Worm (Caenorhabditis elegans): ENCODE measurements around the gene lmbr-1.

The lmbr-1 gene

DNA sequence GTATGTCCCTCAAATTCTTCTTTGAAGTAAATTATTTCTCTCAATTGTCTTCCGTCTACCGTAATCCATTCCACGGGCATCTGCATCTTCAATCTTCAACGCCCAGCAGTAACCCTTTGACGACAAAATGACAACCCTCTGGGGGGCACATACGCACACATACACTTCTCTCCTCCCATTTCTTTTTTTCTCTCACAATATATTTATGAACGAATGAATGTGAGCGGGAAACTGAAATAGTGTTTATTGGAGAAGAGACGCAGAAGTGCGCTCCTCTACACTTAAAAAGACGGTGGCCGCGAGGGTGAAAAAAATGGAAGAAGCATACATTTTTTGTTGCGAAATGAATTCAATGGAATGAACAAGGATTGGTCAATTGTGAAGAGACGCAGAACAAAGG lies 39.9 kb downstream of the lmbr-1 start (continued):
- TF ChIP-seq unc-55 (GFP tag; optimal IDR thresholded peaks at IDR 0.05) (peak; percentile 91), nhr-129 (tag; optimal IDR thresholded peaks at IDR 0.05) (peak; percentile 88), mab-5 (tag; optimal IDR thresholded peaks at IDR 0.05) (peak; percentile 57), dmd-4 (tag; optimal IDR thresholded peaks at IDR 0.05) (no peak), sem-4 (tag; optimal IDR thresholded peaks at IDR 0.05) (peak; percentile 66), zag-1 (tag; optimal IDR thresholded peaks at IDR 0.05) (peak; percentile 84), ZK546.5 (tag; optimal IDR thresholded peaks at IDR 0.05) (no peak), nhr-6 (tag; optimal IDR thresholded peaks at IDR 0.05) (peak; percentile 49), snpc-4 (tag; optimal IDR thresholded peaks at IDR 0.05) (peak; percentile 33), mdl-1 (tag; optimal IDR thresholded peaks at IDR 0.05) (peak in 1 of 2 experiments; percentile 28), ceh-82 (tag; optimal IDR thresholded peaks at IDR 0.05) (no peak), lin-11 (tag; optimal IDR thresholded peaks at IDR 0.05) (peak; percentile 20)

DNA sequence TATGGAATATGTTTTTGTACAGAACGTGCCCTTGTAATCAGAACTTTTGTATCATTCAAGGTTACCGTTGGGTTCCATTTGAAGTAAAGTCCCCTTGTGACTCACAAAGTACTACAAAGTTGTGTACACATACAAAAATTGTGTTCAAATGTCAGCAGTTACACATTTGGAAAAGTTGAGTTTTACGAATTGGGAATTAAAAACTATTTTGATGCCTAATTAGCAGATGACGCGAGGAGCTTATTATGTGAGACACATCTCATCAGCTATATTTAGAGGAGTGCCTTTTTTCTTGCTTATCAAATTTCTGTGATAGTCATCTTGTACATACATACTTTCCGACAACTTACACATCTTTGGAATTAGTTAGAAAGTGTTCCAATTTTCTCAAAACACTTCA lies 41.4 kb downstream of the lmbr-1 start:
- TF ChIP-seq lin-13 (GFP tag; optimal IDR thresholded peaks at IDR 0.05) (no peak), elt-1 (tag; optimal IDR thresholded peaks at IDR 0.05) (no peak), ztf-4 (tag; optimal IDR thresholded peaks at IDR 0.05) (no peak), ama-1 (optimal IDR thresholded peaks at IDR 0.05) (no peak), gmeb-1 (tag; optimal IDR thresholded peaks at IDR 0.05) (no peak), mdl-1 (tag; optimal IDR thresholded peaks at IDR 0.05) (no peak), sma-3 (GFP tag; optimal IDR thresholded peaks at IDR 0.05) (no peak), ceh-82 (tag; optimal IDR thresholded peaks at IDR 0.05) (no peak), nhr-6 (tag; optimal IDR thresholded peaks at IDR 0.05) (no peak), nhr-237 (tag; optimal IDR thresholded peaks at IDR 0.05) (no peak), nhr-129 (tag; optimal IDR thresholded peaks at IDR 0.05) (no peak)

DNA sequence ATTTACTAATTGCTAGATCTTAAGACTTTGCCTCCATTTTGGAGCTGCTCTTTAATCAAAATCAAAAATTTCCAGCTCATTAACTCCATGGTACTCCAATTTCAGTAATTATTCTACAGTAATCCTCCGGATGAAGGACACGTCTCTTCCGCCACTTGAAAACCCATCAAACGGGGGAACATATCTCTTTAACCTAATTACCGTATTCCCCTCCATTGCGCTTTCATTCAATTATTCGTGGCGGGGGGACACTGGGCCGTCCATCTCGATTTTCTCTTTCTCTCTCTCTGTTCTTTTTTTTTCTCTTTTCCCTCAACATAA lies 44.8 kb downstream of the lmbr-1 start:
- TF ChIP-seq mdl-1 (tag; optimal IDR thresholded peaks at IDR 0.05): no peak

DNA sequence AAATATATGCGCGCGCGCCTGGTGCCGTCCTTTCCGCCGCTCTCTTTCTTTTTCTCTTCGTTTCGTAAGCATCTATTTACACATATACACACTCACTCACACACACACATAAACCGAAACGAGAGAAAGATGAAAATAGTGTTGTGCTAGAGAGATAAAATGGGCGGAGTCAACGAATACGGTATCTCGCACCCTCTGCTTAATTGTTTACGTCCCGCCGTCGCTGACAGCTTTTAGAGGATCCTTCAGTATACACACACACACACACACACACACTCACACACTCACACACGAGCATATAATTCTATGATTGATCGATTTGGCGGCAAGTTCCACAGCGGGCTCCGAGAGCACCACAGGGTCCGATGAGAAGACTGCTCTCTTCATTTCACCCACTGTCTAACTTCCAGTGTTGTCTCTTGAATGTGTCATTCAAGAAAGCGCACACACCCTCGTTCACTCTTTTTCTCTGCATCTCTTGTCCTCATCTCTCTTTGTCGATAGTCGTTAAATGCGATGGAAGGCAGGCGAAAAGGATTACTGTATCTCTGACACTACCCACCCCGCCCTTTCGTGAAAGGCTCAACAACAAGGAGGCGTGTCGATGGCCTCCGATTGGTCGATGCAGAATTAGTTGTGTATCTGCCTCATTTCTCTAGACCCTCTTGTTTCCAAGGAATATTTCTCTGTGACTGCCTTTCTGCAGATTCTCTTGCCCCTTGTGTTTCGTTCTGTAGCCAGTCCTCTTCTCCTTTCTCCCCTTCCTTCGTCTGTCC lies 45.3 kb downstream of the lmbr-1 start:
- peak; percentile 93 for TF ChIP-seq sem-4 (tag; optimal IDR thresholded peaks at IDR 0.05)
- no peak for TF ChIP-seq nhr-237 (tag; optimal IDR thresholded peaks at IDR 0.05)
- peak; percentile 98 for TF ChIP-seq F13H6.1 (tag; optimal IDR thresholded peaks at IDR 0.05)
- TF ChIP-seq R02D3.7 (tag; optimal IDR thresholded peaks at IDR 0.05): peak; percentile 59
- no peak for TF ChIP-seq ama-1 (optimal IDR thresholded peaks at IDR 0.05)
- TF ChIP-seq elt-1 (tag; optimal IDR thresholded peaks at IDR 0.05): no peak
- TF ChIP-seq unc-62 (GFP tag; optimal IDR thresholded peaks at IDR 0.05): peak; percentile 79
- TF ChIP-seq zag-1 (tag; optimal IDR thresholded peaks at IDR 0.05): peak; percentile 89
- TF ChIP-seq nhr-77 (tag; optimal IDR thresholded peaks at IDR 0.05): no peak
- TF ChIP-seq unc-39 (tag; optimal IDR thresholded peaks at IDR 0.05): no peak
- no peak for TF ChIP-seq nhr-23 (tag; optimal IDR thresholded peaks at IDR 0.05)
- no peak for TF ChIP-seq dmd-4 (tag; optimal IDR thresholded peaks at IDR 0.05)
- TF ChIP-seq peb-1 (tag; optimal IDR thresholded peaks at IDR 0.05): no peak
- TF ChIP-seq C34F6.9 (tag; optimal IDR thresholded peaks at IDR 0.05): peak; percentile 93
- peak; percentile 88 for TF ChIP-seq fos-1 (tag; optimal IDR thresholded peaks at IDR 0.05)
- no peak for TF ChIP-seq aly-2 (tag; optimal IDR thresholded peaks at IDR 0.05)
- no peak for TF ChIP-seq nhr-11 (tag; optimal IDR thresholded peaks at IDR 0.05)
- peak; percentile 88 for TF ChIP-seq Y55F3AM.14 (GFP tag; optimal IDR thresholded peaks at IDR 0.05)
- peak; percentile 49 for TF ChIP-seq ceh-82 (tag; optimal IDR thresholded peaks at IDR 0.05)
- TF ChIP-seq elt-3 (tag; optimal IDR thresholded peaks at IDR 0.05): no peak
- peak; percentile 60 for TF ChIP-seq ZK546.5 (tag; optimal IDR thresholded peaks at IDR 0.05)
- TF ChIP-seq nhr-12 (tag; optimal IDR thresholded peaks at IDR 0.05): peak; percentile 62
- TF ChIP-seq nhr-6 (tag; optimal IDR thresholded peaks at IDR 0.05): peak; percentile 91
- TF ChIP-seq ztf-11 (tag; optimal IDR thresholded peaks at IDR 0.05): peak; percentile 49
- TF ChIP-seq nhr-21 (tag; optimal IDR thresholded peaks at IDR 0.05): peak; percentile 90
- peak; percentile 74 to 90 for TF ChIP-seq mdl-1 (tag; optimal IDR thresholded peaks at IDR 0.05)
- peak; percentile 90 for TF ChIP-seq lin-39 (tag; optimal IDR thresholded peaks at IDR 0.05)
- peak; percentile 91 for TF ChIP-seq ztf-4 (tag; optimal IDR thresholded peaks at IDR 0.05)
- peak; percentile 95 to 99 for TF ChIP-seq lsy-2 (tag; optimal IDR thresholded peaks at IDR 0.05)
- TF ChIP-seq unc-55 (GFP tag; optimal IDR thresholded peaks at IDR 0.05): peak; percentile 85
- TF ChIP-seq blmp-1 (tag; optimal IDR thresholded peaks at IDR 0.05; ENCODE audit: insufficient read depth): peak; percentile 77
- peak; percentile 89 for TF ChIP-seq sma-9 (GFP tag; optimal IDR thresholded peaks at IDR 0.05)
- TF ChIP-seq sma-9 (tag; optimal IDR thresholded peaks at IDR 0.05): no peak
- peak; percentile 20 for TF ChIP-seq ceh-16 (tag; optimal IDR thresholded peaks at IDR 0.05)
- TF ChIP-seq nhr-129 (tag; optimal IDR thresholded peaks at IDR 0.05): peak; percentile 97
- no peak for TF ChIP-seq mbf-1 (tag; optimal IDR thresholded peaks at IDR 0.05)
- peak; percentile 94 for TF ChIP-seq lin-11 (tag; optimal IDR thresholded peaks at IDR 0.05)
- no peak for TF ChIP-seq ztf-1 (GFP tag; conservative IDR thresholded peaks at IDR 0.05)
- peak; percentile 64 for TF ChIP-seq snpc-4 (tag; optimal IDR thresholded peaks at IDR 0.05)
- TF ChIP-seq lin-13 (GFP tag; optimal IDR thresholded peaks at IDR 0.05): peak; percentile 93
- TF ChIP-seq egl-27 (tag; optimal IDR thresholded peaks at IDR 0.05): peak; percentile 77
- peak; percentile 90 for TF ChIP-seq sma-3 (GFP tag; optimal IDR thresholded peaks at IDR 0.05)
